Comparison of ENCODE assay signal across 5 fruit fly cellular contexts in genomic region chrX:16598336-16598977, dm6.
TF ChIP-seq lines count a peak whose summit lies in the region.

No protein-coding gene starts in this region.

- no peak for TF ChIP-seq CTCF in whole organism, embryonic (GFP tag; optimal IDR thresholded peaks at IDR 0.05; lab: Kevin White, UChicago)

TF ChIP-seq in whole organism, adult, 20 proteins besides CTCF, POLR2A, EP300 and RAD21 (continues in another document):
- TF ChIP-seq bab1 (GFP tag; optimal IDR thresholded peaks at IDR 0.05; lab: Kevin White, UChicago) (peak; percentile 5), CG12768 (GFP tag; optimal IDR thresholded peaks at IDR 0.05; lab: Kevin White, UChicago) (no peak), Crg-1 (GFP tag; optimal IDR thresholded peaks at IDR 0.05; lab: Kevin White, UChicago) (no peak), toe (GFP tag; optimal IDR thresholded peaks at IDR 0.05; lab: Kevin White, UChicago) (peak; percentile 33), Clk (GFP tag; optimal IDR thresholded peaks at IDR 0.05; lab: Kevin White, UChicago) (no peak), cnc (optimal IDR thresholded peaks at IDR 0.05; lab: Kevin White, UChicago) (no peak), kay (GFP tag; lab: Kevin White, UChicago; ENCODE audit: borderline replicate concordance) (no peak), CG5204 (GFP tag; optimal IDR thresholded peaks at IDR 0.05; lab: Kevin White, UChicago) (no peak), Hr96 (GFP tag; optimal IDR thresholded peaks at IDR 0.05; lab: Kevin White, UChicago) (no peak), Mnt (GFP tag; optimal IDR thresholded peaks at IDR 0.05; lab: Kevin White, UChicago) (no peak), CG7101 (tag; optimal IDR thresholded peaks at IDR 0.05; lab: Kevin White, UChicago) (peak; percentile 21), CG33017 (tag; optimal IDR thresholded peaks at IDR 0.05; lab: Kevin White, UChicago) (no peak), ovo (GFP tag; optimal IDR thresholded peaks at IDR 0.05; lab: Kevin White, UChicago) (peak; percentile 55), CG14711 (tag; optimal IDR thresholded peaks at IDR 0.05; lab: Kevin White, UChicago) (peak; percentile 42), tj (GFP tag; optimal IDR thresholded peaks at IDR 0.05; lab: Kevin White, UChicago) (peak; percentile 8), CG11617 (GFP tag; optimal IDR thresholded peaks at IDR 0.05; lab: Kevin White, UChicago) (peak; percentile 3), CG7045 (GFP tag; optimal IDR thresholded peaks at IDR 0.05; lab: Kevin White, UChicago) (no peak), cic (GFP tag; optimal IDR thresholded peaks at IDR 0.05; lab: Kevin White, UChicago) (peak; percentile 3), pad (GFP tag; optimal IDR thresholded peaks at IDR 0.05; lab: Kevin White, UChicago) (no peak)

TF ChIP-seq in whole organism, embryonic, 481 proteins besides CTCF, POLR2A, EP300 and RAD21 (continues in another document):
- TF ChIP-seq btn (GFP tag; optimal IDR thresholded peaks at IDR 0.05; lab: Kevin White, UChicago): no peak
- no peak for TF ChIP-seq CG8924 (tag; optimal IDR thresholded peaks at IDR 0.05; lab: Kevin White, UChicago)
- TF ChIP-seq MTF-1 (GFP tag; optimal IDR thresholded peaks at IDR 0.05; lab: Kevin White, UChicago; ENCODE audit: borderline replicate concordance): no peak
- no peak for TF ChIP-seq Hr3 (GFP tag; optimal IDR thresholded peaks at IDR 0.05; lab: Kevin White, UChicago)
- TF ChIP-seq sens (GFP tag; lab: Kevin White, UChicago): peak; percentile 80
- TF ChIP-seq Dp (GFP tag; optimal IDR thresholded peaks at IDR 0.05; lab: Kevin White, UChicago): peak; percentile 62
- TF ChIP-seq Tbp (GFP tag; optimal IDR thresholded peaks at IDR 0.05; lab: Kevin White, UChicago): no peak
- no peak for TF ChIP-seq CG12219 (GFP tag; optimal IDR thresholded peaks at IDR 0.05; lab: Kevin White, UChicago)
- TF ChIP-seq CG7556 (GFP tag; optimal IDR thresholded peaks at IDR 0.05; lab: Kevin White, UChicago): no peak
- peak; percentile 26 for TF ChIP-seq CG1603 (tag; optimal IDR thresholded peaks at IDR 0.05; lab: Kevin White, UChicago)
- no peak for TF ChIP-seq CG11695 (GFP tag; IDR thresholded peaks at IDR 0.05; lab: Robert Waterston, UW)
- TF ChIP-seq gfzf (GFP tag; optimal IDR thresholded peaks at IDR 0.05; lab: Kevin White, UChicago): peak; percentile 56
- no peak for TF ChIP-seq klu (GFP tag; IDR thresholded peaks at IDR 0.05; lab: Robert Waterston, UW)
- TF ChIP-seq CoRest (tag; optimal IDR thresholded peaks at IDR 0.05; lab: Kevin White, UChicago): peak; percentile 27
- no peak for TF ChIP-seq CG15601 (tag; optimal IDR thresholded peaks at IDR 0.05; lab: Kevin White, UChicago)
- TF ChIP-seq CG5180 (GFP tag; optimal IDR thresholded peaks at IDR 0.05; lab: Kevin White, UChicago): no peak
- no peak for TF ChIP-seq slou (GFP tag; optimal IDR thresholded peaks at IDR 0.05; lab: Kevin White, UChicago)
- no peak for TF ChIP-seq Chrac-16 (GFP tag; optimal IDR thresholded peaks at IDR 0.05; lab: Kevin White, UChicago)
- no peak for TF ChIP-seq zfh1 (GFP tag; IDR thresholded peaks at IDR 0.05; lab: Robert Waterston, UW)
- no peak for TF ChIP-seq en (GFP tag; optimal IDR thresholded peaks at IDR 0.05; lab: Kevin White, UChicago)

TF ChIP-seq in whole organism, prepupa, 60 proteins besides CTCF, POLR2A, EP300 and RAD21 (continues in another document):
- TF ChIP-seq Blimp-1 (GFP tag; optimal IDR thresholded peaks at IDR 0.05; lab: Kevin White, UChicago) (no peak), eg (GFP tag; IDR thresholded peaks at IDR 0.05; lab: Robert Waterston, UW) (0 out of 3 replicates have a peak, but pooled peaks have one; percentile 31), topi (GFP tag; optimal IDR thresholded peaks at IDR 0.05; lab: Kevin White, UChicago) (no peak), fd59A (GFP tag; optimal IDR thresholded peaks at IDR 0.05; lab: Kevin White, UChicago) (no peak), CG3032 (tag; optimal IDR thresholded peaks at IDR 0.05; lab: Kevin White, UChicago) (no peak), acj6 (GFP tag; optimal IDR thresholded peaks at IDR 0.05; lab: Kevin White, UChicago) (no peak), Smox (GFP tag; optimal IDR thresholded peaks at IDR 0.05; lab: Kevin White, UChicago) (no peak), pdm3 (GFP tag; optimal IDR thresholded peaks at IDR 0.05; lab: Kevin White, UChicago) (no peak), achi (GFP tag; optimal IDR thresholded peaks at IDR 0.05; lab: Kevin White, UChicago) (no peak), CG11294 (GFP tag; IDR thresholded peaks at IDR 0.05; lab: Robert Waterston, UW) (no peak), CG11902 (GFP tag; optimal IDR thresholded peaks at IDR 0.05; lab: Kevin White, UChicago) (no peak), net (GFP tag; optimal IDR thresholded peaks at IDR 0.05; lab: Kevin White, UChicago) (no peak), fd85E (GFP tag; optimal IDR thresholded peaks at IDR 0.05; lab: Kevin White, UChicago) (no peak), salr (GFP tag; optimal IDR thresholded peaks at IDR 0.05; lab: Kevin White, UChicago) (no peak), ss (GFP tag; optimal IDR thresholded peaks at IDR 0.05; lab: Kevin White, UChicago) (no peak), CG32006 (GFP tag; optimal IDR thresholded peaks at IDR 0.05; lab: Kevin White, UChicago) (no peak), Eip75B (GFP tag; optimal IDR thresholded peaks at IDR 0.05; lab: Kevin White, UChicago) (peak; percentile 9), CG34406 (GFP tag; optimal IDR thresholded peaks at IDR 0.05; lab: Kevin White, UChicago) (no peak), lz (GFP tag; optimal IDR thresholded peaks at IDR 0.05; lab: Kevin White, UChicago) (peak; percentile 25), CG8632 (GFP tag; optimal IDR thresholded peaks at IDR 0.05; lab: Kevin White, UChicago) (no peak)

TF ChIP-seq in whole organism, pupa, 21 proteins besides CTCF, POLR2A, EP300 and RAD21:
- TF ChIP-seq CG32121 (GFP tag; IDR thresholded peaks at IDR 0.05; lab: Robert Waterston, UW) (0 out of 2 replicates have a peak, but pooled peaks have one; percentile 16), EcR (GFP tag; optimal IDR thresholded peaks at IDR 0.05; lab: Kevin White, UChicago) (no peak)

TF ChIP-seq in whole organism, wandering third instar larva, 38 proteins besides CTCF, POLR2A, EP300 and RAD21:
- TF ChIP-seq foxo (GFP tag; optimal IDR thresholded peaks at IDR 0.05; lab: Kevin White, UChicago) (peak in 1 of 2 experiments; percentile 13), ey (GFP tag; optimal IDR thresholded peaks at IDR 0.05; lab: Kevin White, UChicago) (peak; percentile 18), woc (GFP tag; optimal IDR thresholded peaks at IDR 0.05; lab: Kevin White, UChicago) (no peak), OdsH (GFP tag; optimal IDR thresholded peaks at IDR 0.05; lab: Kevin White, UChicago) (peak; percentile 17), jim (GFP tag; optimal IDR thresholded peaks at IDR 0.05; lab: Kevin White, UChicago) (no peak), Jra (GFP tag; optimal IDR thresholded peaks at IDR 0.05; lab: Kevin White, UChicago) (peak; percentile 41), br (GFP tag; optimal IDR thresholded peaks at IDR 0.05; lab: Kevin White, UChicago) (no peak)
